Worm (Caenorhabditis elegans): ENCODE data around the gene ZC8.6.

DNA sequence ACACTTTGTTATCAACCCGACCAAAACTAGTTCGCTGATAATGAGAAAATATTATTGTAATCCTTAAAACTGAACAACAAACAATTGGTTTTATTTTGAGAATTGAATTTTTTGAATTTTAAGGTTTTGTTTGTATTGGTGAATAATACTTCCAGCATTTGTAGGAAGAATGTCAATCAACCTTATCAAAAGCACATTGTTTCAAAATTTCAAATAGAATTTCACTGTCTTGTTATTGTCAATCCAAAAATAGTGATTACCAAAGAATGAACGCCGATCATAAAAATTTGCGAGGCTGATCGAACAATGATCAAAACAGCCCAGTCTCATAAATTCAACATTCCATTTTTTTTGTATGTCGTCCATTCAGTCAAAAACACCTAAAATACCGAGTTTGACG is 22.9 kb downstream of the ZC8.6 start:
- no peak for TF ChIP-seq flt-1 (GFP tag; IDR thresholded peaks at IDR 0.05)
- no peak for TF ChIP-seq med-1 (GFP tag; optimal IDR thresholded peaks at IDR 0.05; ENCODE audit: insufficient read depth)
- no peak for TF ChIP-seq ztf-29 (GFP tag; IDR thresholded peaks at IDR 0.05)
- TF ChIP-seq klf-2 (GFP tag; conservative IDR thresholded peaks at IDR 0.05), result no peak
- no peak for TF ChIP-seq T22C8.4 (GFP tag; IDR thresholded peaks at IDR 0.05)
- no peak for TF ChIP-seq ztf-23 (GFP tag; IDR thresholded peaks at IDR 0.05)
- no peak for TF ChIP-seq ref-1 (GFP tag; conservative IDR thresholded peaks at IDR 0.05)
- TF ChIP-seq cog-1 (tag; optimal IDR thresholded peaks at IDR 0.05), result no peak
